Worm (Caenorhabditis elegans): ENCODE results near the gene C27D8.4.

The C27D8.4 gene

ce11 chrIV:12700204-12700603 lies 3.7 kb upstream of the C27D8.4 start:
- TF ChIP-seq med-1 (GFP tag; optimal IDR thresholded peaks at IDR 0.05; ENCODE audit: insufficient read depth) (no peak), flt-1 (GFP tag; IDR thresholded peaks at IDR 0.05) (no peak), T22C8.4 (GFP tag; IDR thresholded peaks at IDR 0.05) (no peak), ztf-29 (GFP tag; IDR thresholded peaks at IDR 0.05) (no peak), ref-1 (GFP tag; conservative IDR thresholded peaks at IDR 0.05) (no peak), cog-1 (tag; optimal IDR thresholded peaks at IDR 0.05) (no peak), klf-2 (GFP tag; conservative IDR thresholded peaks at IDR 0.05) (no peak), tab-1 (GFP tag; IDR thresholded peaks at IDR 0.05) (no peak), ztf-23 (GFP tag; IDR thresholded peaks at IDR 0.05) (no peak)

- no peak for TF ChIP-seq tab-1 (GFP tag; IDR thresholded peaks at IDR 0.05)
- TF ChIP-seq klf-2 (GFP tag; conservative IDR thresholded peaks at IDR 0.05): no peak
- no peak for TF ChIP-seq cog-1 (tag; optimal IDR thresholded peaks at IDR 0.05)
- no peak for TF ChIP-seq ref-1 (GFP tag; conservative IDR thresholded peaks at IDR 0.05)
- TF ChIP-seq ztf-23 (GFP tag; IDR thresholded peaks at IDR 0.05): no peak
- TF ChIP-seq flt-1 (GFP tag; IDR thresholded peaks at IDR 0.05): no peak
These were observed 3.0 kb upstream of the C27D8.4 start for ce11 chrIV:12700944-12701343.

- no peak for TF ChIP-seq tab-1 (GFP tag; IDR thresholded peaks at IDR 0.05)
- no peak for TF ChIP-seq klf-2 (GFP tag; conservative IDR thresholded peaks at IDR 0.05)
- no peak for TF ChIP-seq flt-1 (GFP tag; IDR thresholded peaks at IDR 0.05)
- no peak for TF ChIP-seq med-1 (GFP tag; optimal IDR thresholded peaks at IDR 0.05; ENCODE audit: insufficient read depth)
- TF ChIP-seq T22C8.4 (GFP tag; IDR thresholded peaks at IDR 0.05): no peak
- no peak for TF ChIP-seq ztf-23 (GFP tag; IDR thresholded peaks at IDR 0.05)
- TF ChIP-seq ztf-29 (GFP tag; IDR thresholded peaks at IDR 0.05): no peak
- TF ChIP-seq ref-1 (GFP tag; conservative IDR thresholded peaks at IDR 0.05): no peak
These were observed 7.1 kb downstream of the C27D8.4 start, which contains the start of gene C27D8.2 for ce11 chrIV:12710996-12711395. Gene C27D8.2 (plus strand): TSS chrIV:12711217.

- TF ChIP-seq ztf-23 (GFP tag; IDR thresholded peaks at IDR 0.05) (no peak), klf-2 (GFP tag; conservative IDR thresholded peaks at IDR 0.05) (no peak), cog-1 (tag; optimal IDR thresholded peaks at IDR 0.05) (no peak), T22C8.4 (GFP tag; IDR thresholded peaks at IDR 0.05) (no peak), flt-1 (GFP tag; IDR thresholded peaks at IDR 0.05) (no peak), tab-1 (GFP tag; IDR thresholded peaks at IDR 0.05) (no peak), med-1 (GFP tag; optimal IDR thresholded peaks at IDR 0.05; ENCODE audit: insufficient read depth) (no peak), ref-1 (GFP tag; conservative IDR thresholded peaks at IDR 0.05) (no peak), ztf-29 (GFP tag; IDR thresholded peaks at IDR 0.05) (no peak)
These were observed 7.7 kb downstream of the C27D8.4 start, which contains the start of gene C27D8.3 for ce11 chrIV:12711644-12712043. Gene C27D8.3 (minus strand): TSS chrIV:12711744.

ce11 chrIV:12715947-12716382 lies 12.1 kb downstream of the C27D8.4 start:
- TF ChIP-seq flt-1 (GFP tag; IDR thresholded peaks at IDR 0.05) (no peak), ref-1 (GFP tag; conservative IDR thresholded peaks at IDR 0.05) (no peak), tab-1 (GFP tag; IDR thresholded peaks at IDR 0.05) (no peak), ztf-29 (GFP tag; IDR thresholded peaks at IDR 0.05) (no peak), med-1 (GFP tag; optimal IDR thresholded peaks at IDR 0.05; ENCODE audit: insufficient read depth) (no peak), ztf-23 (GFP tag; IDR thresholded peaks at IDR 0.05) (no peak), klf-2 (GFP tag; conservative IDR thresholded peaks at IDR 0.05) (no peak), T22C8.4 (GFP tag; IDR thresholded peaks at IDR 0.05) (no peak), cog-1 (tag; optimal IDR thresholded peaks at IDR 0.05) (no peak)

DNA sequence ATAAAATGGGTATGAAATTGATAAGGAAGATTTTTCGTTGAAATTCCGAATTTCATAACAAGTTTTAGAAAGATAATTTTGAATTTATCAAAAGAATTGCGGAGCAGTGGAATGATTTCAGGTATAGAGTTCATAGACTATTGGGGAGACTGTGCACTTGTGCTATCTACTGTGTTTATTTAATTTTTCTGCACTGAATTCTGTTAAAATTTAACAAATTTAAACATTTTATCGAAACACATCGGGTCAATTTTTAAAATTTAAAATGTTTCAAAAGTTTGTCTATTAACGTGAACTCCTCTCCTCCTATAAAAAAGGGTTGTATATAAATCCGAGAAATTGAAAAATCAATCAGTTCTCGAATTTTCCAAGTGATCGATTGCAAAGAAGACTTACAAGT lies 13.6 kb downstream of the C27D8.4 start, which contains the start of gene C27D8.1:
C27D8.1 (plus strand) TSS at position 301 of the 400 bp plus-strand sequence.
- TF ChIP-seq ztf-29 (GFP tag; IDR thresholded peaks at IDR 0.05) (no peak), ref-1 (GFP tag; conservative IDR thresholded peaks at IDR 0.05) (no peak), tab-1 (GFP tag; IDR thresholded peaks at IDR 0.05) (no peak), cog-1 (tag; optimal IDR thresholded peaks at IDR 0.05) (no peak), klf-2 (GFP tag; conservative IDR thresholded peaks at IDR 0.05) (no peak), T22C8.4 (GFP tag; IDR thresholded peaks at IDR 0.05) (no peak), ztf-23 (GFP tag; IDR thresholded peaks at IDR 0.05) (no peak), flt-1 (GFP tag; IDR thresholded peaks at IDR 0.05) (no peak), med-1 (GFP tag; optimal IDR thresholded peaks at IDR 0.05; ENCODE audit: insufficient read depth) (no peak)

- TF ChIP-seq tab-1 (GFP tag; IDR thresholded peaks at IDR 0.05): no peak
- TF ChIP-seq med-1 (GFP tag; optimal IDR thresholded peaks at IDR 0.05; ENCODE audit: insufficient read depth): no peak
- no peak for TF ChIP-seq flt-1 (GFP tag; IDR thresholded peaks at IDR 0.05)
- TF ChIP-seq klf-2 (GFP tag; conservative IDR thresholded peaks at IDR 0.05): no peak
- no peak for TF ChIP-seq ref-1 (GFP tag; conservative IDR thresholded peaks at IDR 0.05)
- TF ChIP-seq ztf-29 (GFP tag; IDR thresholded peaks at IDR 0.05): no peak
- TF ChIP-seq ztf-23 (GFP tag; IDR thresholded peaks at IDR 0.05): no peak
- TF ChIP-seq cog-1 (tag; optimal IDR thresholded peaks at IDR 0.05): no peak
- no peak for TF ChIP-seq T22C8.4 (GFP tag; IDR thresholded peaks at IDR 0.05)
These were observed 15.8 kb downstream of the C27D8.4 start, which contains the start of gene idpp-7 for ce11 chrIV:12719664-12720063. Gene idpp-7 (plus strand): TSS chrIV:12719964.

DNA sequence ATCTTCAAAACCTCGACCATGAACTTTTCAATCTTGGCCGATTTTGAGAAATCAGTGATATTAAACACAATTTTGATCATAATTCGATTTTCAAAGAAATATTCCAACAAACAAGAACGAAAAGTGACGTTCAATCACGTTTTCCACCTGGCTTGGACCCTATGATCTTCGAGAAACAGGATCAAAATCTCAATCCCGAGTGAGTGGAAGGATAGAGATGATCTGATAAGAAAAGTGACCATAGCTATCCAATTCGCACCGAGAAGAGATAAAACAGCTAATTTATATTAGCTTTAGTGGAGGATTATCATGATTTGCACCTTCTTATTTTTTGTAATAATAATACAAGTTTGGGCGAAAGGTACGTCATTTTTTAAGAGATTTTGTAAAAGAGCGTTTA lies 17.2 kb downstream of the C27D8.4 start, which contains the start of gene T23F6.2:
T23F6.2 (plus strand) TSS at position 251 of the 400 bp plus-strand sequence.
- TF ChIP-seq cog-1 (tag; optimal IDR thresholded peaks at IDR 0.05): no peak
- TF ChIP-seq T22C8.4 (GFP tag; IDR thresholded peaks at IDR 0.05): no peak
- TF ChIP-seq med-1 (GFP tag; optimal IDR thresholded peaks at IDR 0.05; ENCODE audit: insufficient read depth): no peak
- no peak for TF ChIP-seq flt-1 (GFP tag; IDR thresholded peaks at IDR 0.05)
- no peak for TF ChIP-seq ref-1 (GFP tag; conservative IDR thresholded peaks at IDR 0.05)
- no peak for TF ChIP-seq tab-1 (GFP tag; IDR thresholded peaks at IDR 0.05)
- no peak for TF ChIP-seq ztf-23 (GFP tag; IDR thresholded peaks at IDR 0.05)

ce11 chrIV:12724641-12725040 lies 20.7 kb downstream of the C27D8.4 start, which contains the start of the genes T23F6.3 and rbd-1:
Gene T23F6.3 (minus strand): TSS chrIV:12724760.
Gene rbd-1 (plus strand): TSS chrIV:12724986.
- TF ChIP-seq ref-1 (GFP tag; conservative IDR thresholded peaks at IDR 0.05) (no peak), tab-1 (GFP tag; IDR thresholded peaks at IDR 0.05) (no peak), ztf-23 (GFP tag; IDR thresholded peaks at IDR 0.05) (peak; percentile 65; the same call in 1 of the 2 replicates), T22C8.4 (GFP tag; IDR thresholded peaks at IDR 0.05) (no peak), cog-1 (tag; optimal IDR thresholded peaks at IDR 0.05) (peak; percentile 38), klf-2 (GFP tag; conservative IDR thresholded peaks at IDR 0.05) (0 out of 2 replicates have a peak, but pooled peaks have one; percentile 10), med-1 (GFP tag; optimal IDR thresholded peaks at IDR 0.05; ENCODE audit: insufficient read depth) (no peak), ztf-29 (GFP tag; IDR thresholded peaks at IDR 0.05) (no peak)
